Fruit fly (Drosophila melanogaster) whole organism, embryonic: ENCODE measurements around the gene CG10863.

Experiments
- B-H2 ChIP-seq: fragments of 200-800 bp; sonication (Bioruptor generic); optimal IDR thresholded peaks from 2 replicates; lab custom pipeline; 2018; ENCODE audit warnings: missing biosample characterization, mild to moderate bottlenecking, missing genetic modification characterization
- CG10274 ChIP-seq: fragments of 200-800 bp; sonication (Bioruptor generic); optimal IDR thresholded peaks from 3 replicates; lab custom pipeline; 2017; ENCODE audit warnings: missing biosample characterization, mild to moderate bottlenecking, missing genetic modification characterization
- CG10366 ChIP-seq: fragments of 200-800 bp; sonication (Bioruptor generic); IDR thresholded peaks from 2 replicates; pipeline ENCODE4 v1.3.6; 2022; ENCODE audit warnings: missing biosample characterization, missing genetic modification characterization
- CG10431 ChIP-seq: fragments of 200-800 bp; sonication (Bioruptor generic); optimal IDR thresholded peaks from 3 replicates; lab custom pipeline; 2018; ENCODE audit warnings: missing biosample characterization, mild to moderate bottlenecking, missing genetic modification characterization
- CG14710 ChIP-seq: fragments of 200-800 bp; sonication (Bioruptor generic); optimal IDR thresholded peaks from 3 replicates; lab custom pipeline; 2019; ENCODE audit warnings: missing biosample characterization, mild to moderate bottlenecking, missing genetic modification characterization, moderate library complexity
- CG15269 ChIP-seq: fragments of 200-800 bp; sonication (Bioruptor generic); optimal IDR thresholded peaks from 2 replicates; lab custom pipeline; 2018; ENCODE audit warnings: missing biosample characterization, mild to moderate bottlenecking, missing genetic modification characterization, moderate library complexity
- CG2712 ChIP-seq: fragments of 200-800 bp; optimal IDR thresholded peaks from 3 replicates; lab custom pipeline; 2019; ENCODE audit warnings: missing biosample characterization, mild to moderate bottlenecking, missing genetic modification characterization, moderate library complexity
- CG32532 ChIP-seq: fragments of 200-800 bp; sonication (Bioruptor generic); IDR thresholded peaks from 2 replicates; pipeline ENCODE4 v1.3.6; 2022; ENCODE audit warnings: missing biosample characterization, missing genetic modification characterization
- CG34376 ChIP-seq: fragments of 200-800 bp; sonication (Bioruptor generic); optimal IDR thresholded peaks from 2 replicates; lab custom pipeline; 2018; ENCODE audit warnings: missing biosample characterization, mild to moderate bottlenecking, missing genetic modification characterization
- CG3995 ChIP-seq: fragments of 200-800 bp; sonication (Bioruptor generic); optimal IDR thresholded peaks from 3 replicates; lab custom pipeline; 2016; ENCODE audit warnings: missing biosample characterization, missing genetic modification characterization
- CG4360 ChIP-seq: fragments of 200-800 bp; sonication (Bioruptor generic); IDR thresholded peaks from 2 replicates; pipeline ENCODE4 v1.3.6; 2022; ENCODE audit warnings: missing biosample characterization, missing genetic modification characterization
- CG4707 ChIP-seq: fragments of 200-800 bp; sonication (Bioruptor generic); optimal IDR thresholded peaks from 2 replicates; lab custom pipeline; 2018; ENCODE audit warnings: missing biosample characterization, mild to moderate bottlenecking, missing genetic modification characterization, moderate library complexity
- CG6254 ChIP-seq: fragments of 200-800 bp; sonication (Bioruptor generic); optimal IDR thresholded peaks from 3 replicates; lab custom pipeline; 2017; ENCODE audit warnings: mild to moderate bottlenecking, missing biosample characterization, missing genetic modification reagents, missing genetic modification characterization
- CG7987 ChIP-seq: fragments of 200-800 bp; sonication (Bioruptor generic); optimal IDR thresholded peaks from 2 replicates; lab custom pipeline; 2018; ENCODE audit warnings: missing biosample characterization, mild to moderate bottlenecking, missing genetic modification characterization, moderate library complexity
- CG8478 ChIP-seq: fragments of >200 bp; optimal IDR thresholded peaks from 2 replicates; lab custom pipeline; 2018
- CG8924 ChIP-seq: fragments of 200-800 bp; optimal IDR thresholded peaks from 3 replicates; lab custom pipeline; 2019; ENCODE audit warnings: missing biosample characterization, mild to moderate bottlenecking, missing genetic modification characterization, moderate library complexity
- CG9932 ChIP-seq: fragments of 200-800 bp; sonication (Bioruptor generic); IDR thresholded peaks from 2 replicates; pipeline ENCODE4 v1.3.6; 2022; ENCODE audit warnings: missing biosample characterization, missing genetic modification characterization
- Doc2 ChIP-seq: fragments of 200-800 bp; sonication (Bioruptor generic); IDR thresholded peaks from 2 replicates; pipeline ENCODE4 v1.3.6; 2022; ENCODE audit warnings: missing biosample characterization, missing genetic modification characterization
- E2f1 ChIP-seq: fragments of 200-800 bp; sonication (Bioruptor generic); IDR thresholded peaks from 2 replicates; pipeline ENCODE4 v1.3.6; 2022; ENCODE audit warnings: missing biosample characterization, missing genetic modification characterization
- Gug ChIP-seq: fragments of 200-800 bp; sonication (Bioruptor generic); IDR thresholded peaks from 4 replicates; pipeline ENCODE4 v1.3.6; 2022; ENCODE audit warnings: missing biosample characterization, missing genetic modification characterization
- HLH4C ChIP-seq: fragments of 200-800 bp; sonication (Bioruptor generic); IDR thresholded peaks from 3 replicates; pipeline ENCODE4 v1.3.6; 2022; ENCODE audit warnings: missing biosample characterization, missing genetic modification characterization; ENCODE audit not compliant: partially characterized antibody
- NK7.1 ChIP-seq: fragments of 200-800 bp; sonication (Bioruptor generic); optimal IDR thresholded peaks from 3 replicates; lab custom pipeline; 2016; ENCODE audit warnings: missing biosample characterization, missing genetic modification characterization
- Nf-YB ChIP-seq: fragments of 200-800 bp; sonication (Bioruptor generic); optimal IDR thresholded peaks from 3 replicates; lab custom pipeline; 2019; ENCODE audit warnings: missing biosample characterization, mild to moderate bottlenecking, missing genetic modification characterization, moderate library complexity
- Rfx ChIP-seq: fragments of 200-800 bp; sonication (Bioruptor generic); IDR thresholded peaks from 2 replicates; pipeline ENCODE4 v1.3.6; 2022; ENCODE audit warnings: missing biosample characterization, missing genetic modification characterization
- Scr ChIP-seq: fragments of 200-800 bp; sonication (Bioruptor generic); IDR thresholded peaks from 2 replicates; pipeline ENCODE4 v1.3.6; 2022; ENCODE audit warnings: missing biosample characterization, missing genetic modification characterization; ENCODE audit not compliant: partially characterized antibody
- Sin3A ChIP-seq: fragments of >200 bp; optimal IDR thresholded peaks from 2 replicates; lab custom pipeline; 2018
- Spps ChIP-seq: fragments of 200-800 bp; sonication (Bioruptor generic); optimal IDR thresholded peaks from 2 replicates; lab custom pipeline; 2018; ENCODE audit warnings: missing biosample characterization, mild to moderate bottlenecking, missing genetic modification characterization
- ac ChIP-seq: fragments of 200-800 bp; sonication (Bioruptor generic); optimal IDR thresholded peaks from 3 replicates; lab custom pipeline; 2017; ENCODE audit warnings: missing biosample characterization, mild to moderate bottlenecking, missing genetic modification characterization
- ara ChIP-seq: fragments of 200-800 bp; sonication (Bioruptor generic); IDR thresholded peaks from 2 replicates; pipeline ENCODE4 v1.3.6; 2022; ENCODE audit warnings: missing biosample characterization, missing genetic modification characterization
- cad ChIP-seq: fragments of >200 bp; optimal IDR thresholded peaks from 2 replicates; lab custom pipeline; 2017; ENCODE audit warnings: missing biosample characterization, missing genetic modification characterization
- caup ChIP-seq: fragments of 200-800 bp; sonication (Bioruptor generic); optimal IDR thresholded peaks from 3 replicates; lab custom pipeline; 2017; ENCODE audit warnings: missing biosample characterization, mild to moderate bottlenecking, missing genetic modification characterization, moderate library complexity; ENCODE audit not compliant: severe bottlenecking
- chinmo ChIP-seq: fragments of 200-800 bp; sonication (Bioruptor generic); IDR thresholded peaks from 4 replicates; pipeline ENCODE4 v1.3.6; 2022; ENCODE audit warnings: missing biosample characterization, missing genetic modification characterization; ENCODE audit not compliant: partially characterized antibody
- dan ChIP-seq: fragments of 200-800 bp; sonication (Bioruptor generic); IDR thresholded peaks from 2 replicates; pipeline ENCODE4 v1.3.6; 2022; ENCODE audit warnings: missing biosample characterization, missing genetic modification characterization
- emc ChIP-seq: fragments of 200-800 bp; sonication (Bioruptor generic); optimal IDR thresholded peaks from 2 replicates; lab custom pipeline; 2016; ENCODE audit warnings: missing biosample characterization, missing genetic modification characterization
- ems ChIP-seq: fragments of 200-800 bp; sonication (Bioruptor generic); optimal IDR thresholded peaks from 3 replicates; lab custom pipeline; 2016; ENCODE audit warnings: missing biosample characterization, missing genetic modification characterization
- grn ChIP-seq: fragments of 200-800 bp; sonication (Bioruptor generic); optimal IDR thresholded peaks from 3 replicates; lab custom pipeline; 2017; ENCODE audit warnings: missing biosample characterization, missing genetic modification characterization
- ham ChIP-seq: fragments of 200-800 bp; sonication (Bioruptor generic); IDR thresholded peaks from 2 replicates; pipeline ENCODE4 v1.3.6; 2022; ENCODE audit warnings: missing biosample characterization, missing genetic modification characterization
- odd ChIP-seq: fragments of 200-800 bp; sonication (Bioruptor generic); optimal IDR thresholded peaks from 2 replicates; lab custom pipeline; 2017; ENCODE audit warnings: missing biosample characterization, mild to moderate bottlenecking, missing genetic modification characterization
- onecut ChIP-seq: fragments of 200-800 bp; sonication (Bioruptor generic); IDR thresholded peaks from 2 replicates; pipeline ENCODE4 v1.3.6; 2022; ENCODE audit warnings: missing biosample characterization, missing genetic modification characterization
- ranshi ChIP-seq: fragments of 200-800 bp; sonication (Bioruptor generic); IDR thresholded peaks from 2 replicates; pipeline ENCODE4 v1.3.6; 2022; ENCODE audit warnings: missing biosample characterization, missing genetic modification characterization
- run ChIP-seq: fragments of 200-800 bp; sonication (Bioruptor generic); optimal IDR thresholded peaks from 3 replicates; lab custom pipeline; 2018; ENCODE audit warnings: missing biosample characterization, mild to moderate bottlenecking, missing genetic modification characterization
- sd ChIP-seq: fragments of 200-800 bp; sonication (Bioruptor generic); optimal IDR thresholded peaks from 3 replicates; lab custom pipeline; 2018; ENCODE audit warnings: missing biosample characterization, mild to moderate bottlenecking, missing genetic modification characterization, moderate library complexity
- shn ChIP-seq: fragments of 200-800 bp; sonication (Bioruptor generic); optimal IDR thresholded peaks from 3 replicates; lab custom pipeline; 2016; ENCODE audit warnings: missing biosample characterization, missing genetic modification characterization
- sqz ChIP-seq: fragments of 200-800 bp; sonication (Bioruptor generic); optimal IDR thresholded peaks from 3 replicates; lab custom pipeline; 2018; ENCODE audit warnings: missing biosample characterization, mild to moderate bottlenecking, missing genetic modification characterization
- tin ChIP-seq: fragments of 200-800 bp; sonication (Bioruptor generic); optimal IDR thresholded peaks from 3 replicates; lab custom pipeline; 2016; ENCODE audit warnings: missing biosample characterization, missing genetic modification characterization
- trem ChIP-seq: fragments of 200-800 bp; optimal IDR thresholded peaks from 3 replicates; lab custom pipeline; 2019; ENCODE audit warnings: missing biosample characterization, mild to moderate bottlenecking, missing genetic modification characterization, moderate library complexity
- twi ChIP-seq: fragments of 200-800 bp; optimal IDR thresholded peaks from 2 replicates; lab custom pipeline; 2019; ENCODE audit warnings: missing biosample characterization, mild to moderate bottlenecking, missing genetic modification characterization, moderate library complexity
- vfl ChIP-seq: fragments of 200-800 bp; sonication (Bioruptor generic); optimal IDR thresholded peaks from 2 replicates; lab custom pipeline; 2016; ENCODE audit warnings: missing biosample characterization, missing genetic modification characterization
- zf30C ChIP-seq: fragments of 200-800 bp; sonication (Bioruptor generic); optimal IDR thresholded peaks from 3 replicates; lab custom pipeline; 2018; ENCODE audit warnings: missing biosample characterization, mild to moderate bottlenecking, missing genetic modification characterization

Gene CG10863

dm6 chr3L:3951875-3952274, 9.6 kb upstream of the CG10863 start:
- TF ChIP-seq shn (GFP tag; lab: Kevin White, UChicago) (no peak), B-H2 (peak; percentile 15), CG32532 (GFP tag; lab: Robert Waterston, UW) (peak; percentile 32; the same call in 1 of the 2 replicates), E2f1 (GFP tag; lab: Robert Waterston, UW) (no peak), Rfx (GFP tag; lab: Robert Waterston, UW) (peak; percentile 48; the same call in 1 of the 2 replicates), sd (tag; lab: Kevin White, UChicago) (peak; percentile 56), chinmo (GFP tag; lab: Robert Waterston, UW) (0 out of 4 replicates have a peak, but pooled peaks have one; percentile 55), CG9932 (peak; percentile 50), ranshi (GFP tag; lab: Robert Waterston, UW) (peak; percentile 18; the same call in 1 of the 2 replicates), dan (no peak), ham (GFP tag; lab: Robert Waterston, UW) (no peak), Nf-YB (GFP tag; lab: Kevin White, UChicago) (no peak), vfl (GFP tag; lab: Kevin White, UChicago) (no peak), CG3995 (peak; percentile 91)

- TF ChIP-seq CG7987 (GFP tag; lab: Kevin White, UChicago) (no peak), cad (GFP tag; lab: Kevin White, UChicago) (no peak), Doc2 (GFP tag; lab: Robert Waterston, UW) (no peak), CG6254 (GFP tag; lab: Kevin White, UChicago) (no peak), zf30C (GFP tag; lab: Kevin White, UChicago) (no peak), CG14710 (tag; lab: Kevin White, UChicago) (no peak), Scr (no peak), CG8478 (lab: Kevin White, UChicago) (no peak), HLH4C (GFP tag; lab: Robert Waterston, UW) (no peak), grn (GFP tag; lab: Kevin White, UChicago) (no peak), ara (GFP tag; lab: Robert Waterston, UW) (no peak), CG4707 (GFP tag; lab: Kevin White, UChicago) (no peak), ems (GFP tag; lab: Kevin White, UChicago) (no peak)
Observed at dm6 chr3L:3949205-3949604, 6.9 kb upstream of the CG10863 start, which contains the start of gene CG14983. CG14983 (minus strand) TSS chr3L:3949305.

dm6 chr3L:3947301-3947941, 5.2 kb upstream of the CG10863 start, which contains the start of gene CG10853:
CG10853 (plus strand) TSS chr3L:3947891.
- TF ChIP-seq zf30C (GFP tag; lab: Kevin White, UChicago), result no peak
- TF ChIP-seq Spps, result no peak
- TF ChIP-seq CG10431 (GFP tag; lab: Kevin White, UChicago), result no peak
- no peak for TF ChIP-seq Gug (GFP tag; lab: Robert Waterston, UW)
- TF ChIP-seq CG34376 (GFP tag; lab: Kevin White, UChicago), result no peak
- no peak for TF ChIP-seq CG8478 (lab: Kevin White, UChicago)
- no peak for TF ChIP-seq tin (GFP tag; lab: Kevin White, UChicago)
- TF ChIP-seq CG8924 (tag; lab: Kevin White, UChicago), result no peak
- TF ChIP-seq ac, result no peak
- TF ChIP-seq CG4360 (GFP tag; lab: Robert Waterston, UW), result no peak
- TF ChIP-seq onecut (GFP tag; lab: Robert Waterston, UW), result no peak
- no peak for TF ChIP-seq odd (GFP tag; lab: Kevin White, UChicago)
- TF ChIP-seq run (tag; lab: Kevin White, UChicago), result no peak
- no peak for TF ChIP-seq twi (tag; lab: Kevin White, UChicago)
- TF ChIP-seq CG15269 (tag; lab: Kevin White, UChicago), result no peak
- TF ChIP-seq caup (GFP tag; lab: Kevin White, UChicago), result no peak
- peak; percentile 23 for TF ChIP-seq CG2712 (tag; lab: Kevin White, UChicago)
- no peak for TF ChIP-seq CG10366 (GFP tag; lab: Robert Waterston, UW)
- TF ChIP-seq sqz (GFP tag; lab: Kevin White, UChicago), result no peak
- no peak for TF ChIP-seq Sin3A (lab: Kevin White, UChicago)
- TF ChIP-seq emc (GFP tag; lab: Kevin White, UChicago), result no peak
- peak; percentile 34 for TF ChIP-seq trem (tag; lab: Kevin White, UChicago)
- no peak for TF ChIP-seq NK7.1 (GFP tag; lab: Kevin White, UChicago)
- TF ChIP-seq CG10274 (GFP tag; lab: Kevin White, UChicago), result no peak
